Fruit fly (Drosophila melanogaster) whole organism, embryonic: ENCODE results near the gene CG14085.
A peak's percentile ranks its signal among the peaks of the same experiment; 100 is the strongest.

Source experiments
- Abd-B ChIP-seq: fragments of 200-800 bp; sonication (Bioruptor generic); optimal IDR thresholded peaks from 2 replicates; lab custom pipeline; 2018; ENCODE audit warnings: missing biosample characterization, mild to moderate bottlenecking, missing genetic modification characterization, moderate library complexity
- CG11398 ChIP-seq: fragments of 200-800 bp; sonication (Bioruptor generic); optimal IDR thresholded peaks from 2 replicates; lab custom pipeline; 2016; ENCODE audit warnings: missing biosample characterization, missing genetic modification characterization
- CG11696 ChIP-seq: fragments of 200-800 bp; sonication (Bioruptor generic); IDR thresholded peaks from 2 replicates; pipeline ENCODE4 v1.3.6; 2022; ENCODE audit warnings: missing biosample characterization, missing genetic modification characterization
- CG12744 ChIP-seq: fragments of 200-800 bp; sonication (Bioruptor generic); optimal IDR thresholded peaks from 2 replicates; lab custom pipeline; 2016; ENCODE audit warnings: missing biosample characterization, missing genetic modification characterization
- CG12942 ChIP-seq: fragments of 200-800 bp; sonication (Bioruptor generic); optimal IDR thresholded peaks from 3 replicates; lab custom pipeline; 2016; ENCODE audit warnings: missing biosample characterization, missing genetic modification characterization
- CG13775 ChIP-seq: fragments of 200-800 bp; sonication (Bioruptor generic); optimal IDR thresholded peaks from 3 replicates; lab custom pipeline; 2017; ENCODE audit warnings: missing biosample characterization, mild to moderate bottlenecking, missing genetic modification characterization
- CG14441 ChIP-seq: fragments of 200-800 bp; sonication (Bioruptor generic); IDR thresholded peaks from 2 replicates; pipeline ENCODE4 v1.3.6; 2022; ENCODE audit warnings: missing biosample characterization, missing genetic modification characterization
- CG14667 ChIP-seq: fragments of 200-800 bp; sonication (Bioruptor generic); IDR thresholded peaks from 2 replicates; pipeline ENCODE4 v1.3.6; 2022; ENCODE audit warnings: missing biosample characterization, missing genetic modification characterization
- CG1603 ChIP-seq: fragments of 200-800 bp; sonication (Bioruptor generic); optimal IDR thresholded peaks from 2 replicates; lab custom pipeline; 2019; ENCODE audit warnings: missing biosample characterization, mild to moderate bottlenecking, missing genetic modification characterization, moderate library complexity
- CG1647 ChIP-seq: fragments of 200-800 bp; sonication (Bioruptor generic); optimal IDR thresholded peaks from 3 replicates; lab custom pipeline; 2016; ENCODE audit warnings: missing biosample characterization, missing genetic modification characterization
- CG16815 ChIP-seq: fragments of 200-800 bp; sonication (Bioruptor generic); optimal IDR thresholded peaks from 3 replicates; lab custom pipeline; 2017; ENCODE audit warnings: missing biosample characterization, mild to moderate bottlenecking, missing genetic modification characterization
- CG32767 ChIP-seq: fragments of 200-800 bp; sonication (Bioruptor generic); IDR thresholded peaks from 2 replicates; pipeline ENCODE4 v1.3.6; 2022; ENCODE audit warnings: missing biosample characterization, missing genetic modification characterization
- CG4707 ChIP-seq: fragments of 200-800 bp; sonication (Bioruptor generic); optimal IDR thresholded peaks from 2 replicates; lab custom pipeline; 2018; ENCODE audit warnings: missing biosample characterization, mild to moderate bottlenecking, missing genetic modification characterization, moderate library complexity
- CG6254 ChIP-seq: fragments of 200-800 bp; sonication (Bioruptor generic); optimal IDR thresholded peaks from 3 replicates; lab custom pipeline; 2017; ENCODE audit warnings: mild to moderate bottlenecking, missing biosample characterization, missing genetic modification reagents, missing genetic modification characterization
- CG6654 ChIP-seq: fragments of 200-800 bp; sonication (Bioruptor generic); optimal IDR thresholded peaks from 2 replicates; lab custom pipeline; 2017; ENCODE audit warnings: missing biosample characterization, mild to moderate bottlenecking, missing genetic modification characterization
- CG6813 ChIP-seq: fragments of 200-800 bp; sonication (Bioruptor generic); optimal IDR thresholded peaks from 2 replicates; lab custom pipeline; 2017; ENCODE audit warnings: missing biosample characterization, missing genetic modification characterization, mild to moderate bottlenecking, moderate library complexity, missing genetic modification reagents
- CG6854 ChIP-seq: fragments of 200-800 bp; sonication (Bioruptor generic); optimal IDR thresholded peaks from 3 replicates; lab custom pipeline; 2017; ENCODE audit warnings: missing biosample characterization, mild to moderate bottlenecking, missing genetic modification characterization
- CG7786 ChIP-seq: fragments of 200-800 bp; sonication (Bioruptor generic); optimal IDR thresholded peaks from 2 replicates; lab custom pipeline; 2016; ENCODE audit warnings: missing biosample characterization, missing genetic modification characterization
- CG8281 ChIP-seq: fragments of 200-800 bp; sonication (Bioruptor generic); optimal IDR thresholded peaks from 2 replicates; lab custom pipeline; 2018; ENCODE audit warnings: missing biosample characterization, mild to moderate bottlenecking, missing genetic modification characterization, moderate library complexity
- CG8388 ChIP-seq: fragments of 200-800 bp; sonication (Bioruptor generic); optimal IDR thresholded peaks from 2 replicates; lab custom pipeline; 2019; ENCODE audit warnings: missing biosample characterization, mild to moderate bottlenecking, missing genetic modification characterization, moderate library complexity
- Dek ChIP-seq: fragments of 200-800 bp; sonication (Bioruptor generic); optimal IDR thresholded peaks from 3 replicates; lab custom pipeline; 2019; ENCODE audit warnings: missing biosample characterization, mild to moderate bottlenecking, missing genetic modification characterization, moderate library complexity
- ERR ChIP-seq: fragments of 200-800 bp; sonication (Bioruptor generic); optimal IDR thresholded peaks from 2 replicates; lab custom pipeline; 2016; ENCODE audit warnings: missing biosample characterization, missing genetic modification characterization
- Ets65A ChIP-seq: fragments of 200-800 bp; sonication (Bioruptor generic); peaks from one replicate; lab custom pipeline; 2016; ENCODE audit warnings: missing biosample characterization, missing genetic modification characterization
- HmgD ChIP-seq: fragments of 200-800 bp; sonication (Bioruptor generic); optimal IDR thresholded peaks from 3 replicates; lab custom pipeline; 2016; ENCODE audit warnings: missing biosample characterization, missing genetic modification characterization
- MESR4 ChIP-seq: fragments of 200-800 bp; sonication (Bioruptor generic); optimal IDR thresholded peaks from 2 replicates; lab custom pipeline; 2018; ENCODE audit warnings: missing biosample characterization, mild to moderate bottlenecking, missing genetic modification characterization, moderate library complexity
- Max ChIP-seq: fragments of 200-800 bp; sonication (Bioruptor generic); optimal IDR thresholded peaks from 2 replicates; lab custom pipeline; 2016; ENCODE audit warnings: missing biosample characterization, mild to moderate bottlenecking, missing genetic modification characterization
- NFAT ChIP-seq: fragments of 200-800 bp; sonication (Bioruptor generic); IDR thresholded peaks from 2 replicates; pipeline ENCODE4 v1.3.6; 2022; ENCODE audit warnings: missing biosample characterization, missing genetic modification characterization
- Oaz ChIP-seq: fragments of 200-800 bp; sonication (Bioruptor generic); IDR thresholded peaks from 2 replicates; pipeline ENCODE4 v1.3.6; 2022; ENCODE audit warnings: missing biosample characterization, missing genetic modification characterization
- Scr ChIP-seq: fragments of 200-800 bp; sonication (Bioruptor generic); IDR thresholded peaks from 2 replicates; pipeline ENCODE4 v1.3.6; 2022; ENCODE audit warnings: missing biosample characterization, missing genetic modification characterization; ENCODE audit not compliant: partially characterized antibody
- Spps ChIP-seq: fragments of 200-800 bp; sonication (Bioruptor generic); optimal IDR thresholded peaks from 2 replicates; lab custom pipeline; 2018; ENCODE audit warnings: missing biosample characterization, mild to moderate bottlenecking, missing genetic modification characterization
- Ssrp ChIP-seq: fragments of 200-800 bp; sonication (Bioruptor generic); optimal IDR thresholded peaks from 2 replicates; lab custom pipeline; 2018; ENCODE audit warnings: missing biosample characterization, mild to moderate bottlenecking, missing genetic modification characterization, moderate library complexity
- Trl ChIP-seq, 3 experiments: fragments of >200 bp in 2 of 3; fragments of 200-800 bp in 1 of 3; sonication (Bioruptor generic) in 1 of 3; optimal IDR thresholded peaks; 2 replicates in 1 of 3; 3 replicates in 2 of 3; lab custom pipeline; 2016 to 2017; ENCODE audit warnings: missing biosample characterization in 1 of 3, missing genetic modification characterization in 1 of 3
- Vsx1 ChIP-seq: fragments of 200-800 bp; sonication (Bioruptor generic); optimal IDR thresholded peaks from 2 replicates; lab custom pipeline; 2017; ENCODE audit warnings: missing biosample characterization, mild to moderate bottlenecking, missing genetic modification characterization, missing genetic modification reagents
- YL-1 ChIP-seq: fragments of 200-800 bp; sonication (Bioruptor generic); optimal IDR thresholded peaks from 3 replicates; lab custom pipeline; 2017; ENCODE audit warnings: missing biosample characterization, mild to moderate bottlenecking, missing genetic modification characterization
- amos ChIP-seq: fragments of 200-800 bp; sonication (Bioruptor generic); IDR thresholded peaks from 2 replicates; pipeline ENCODE4 v1.3.6; 2022; ENCODE audit warnings: missing biosample characterization, missing genetic modification characterization; ENCODE audit not compliant: partially characterized antibody
- bcd ChIP-seq: fragments of 200-800 bp; sonication (Bioruptor generic); optimal IDR thresholded peaks from 2 replicates; lab custom pipeline; 2017; ENCODE audit warnings: missing biosample characterization, mild to moderate bottlenecking, missing genetic modification characterization
- crp ChIP-seq, 2 experiments: fragments of 200-800 bp; sonication (Bioruptor generic); optimal IDR thresholded peaks; 2 replicates in 1 of 2; 3 replicates in 1 of 2; lab custom pipeline; 2017; ENCODE audit warnings: missing biosample characterization in 2 of 2, missing genetic modification characterization in 2 of 2, mild to moderate bottlenecking in 1 of 2, moderate library complexity in 1 of 2
- esg ChIP-seq: fragments of 200-800 bp; sonication (Bioruptor generic); conservative IDR thresholded peaks from 2 replicates; pipeline ENCODE4 v1.3.6; 2022; ENCODE audit warnings: missing biosample characterization, missing genetic modification characterization
- gcm2 ChIP-seq: fragments of 200-800 bp; sonication (Bioruptor generic); optimal IDR thresholded peaks from 2 replicates; lab custom pipeline; 2016; ENCODE audit warnings: missing biosample characterization, missing genetic modification characterization
- ind ChIP-seq: fragments of 200-800 bp; sonication (Bioruptor generic); optimal IDR thresholded peaks from 3 replicates; lab custom pipeline; 2016; ENCODE audit warnings: missing biosample characterization, missing genetic modification characterization
- insv ChIP-seq, 2 experiments: fragments of 200-800 bp; sonication (Bioruptor generic); optimal IDR thresholded peaks; 3 replicates each; lab custom pipeline; 2016 to 2018; ENCODE audit warnings: missing biosample characterization in 2 of 2, missing genetic modification characterization in 2 of 2
- ken ChIP-seq: fragments of 200-800 bp; sonication (Bioruptor generic); IDR thresholded peaks from 3 replicates; pipeline ENCODE4 v1.3.6; 2022; ENCODE audit warnings: missing biosample characterization, missing genetic modification characterization
- lilli ChIP-seq: fragments of 200-800 bp; sonication (Bioruptor generic); optimal IDR thresholded peaks from 3 replicates; lab custom pipeline; 2016; ENCODE audit warnings: missing biosample characterization, missing genetic modification characterization
- mld ChIP-seq: fragments of 200-800 bp; sonication (Bioruptor generic); IDR thresholded peaks from 3 replicates; pipeline ENCODE4 v1.3.6; 2022; ENCODE audit warnings: missing biosample characterization, missing genetic modification characterization; ENCODE audit not compliant: partially characterized antibody
- peb ChIP-seq: fragments of 200-800 bp; sonication (Bioruptor generic); IDR thresholded peaks from 2 replicates; pipeline ENCODE4 v1.3.6; 2022; ENCODE audit warnings: missing biosample characterization, missing genetic modification characterization
- pnt ChIP-seq: fragments of 200-800 bp; sonication (Bioruptor generic); optimal IDR thresholded peaks from 3 replicates; lab custom pipeline; 2016; ENCODE audit warnings: missing biosample characterization, missing genetic modification characterization
- pum ChIP-seq: fragments of 200-800 bp; sonication (Bioruptor generic); optimal IDR thresholded peaks from 2 replicates; lab custom pipeline; 2016; ENCODE audit warnings: missing biosample characterization, missing genetic modification characterization
- schlank ChIP-seq: fragments of 200-800 bp; sonication (Bioruptor generic); optimal IDR thresholded peaks from 2 replicates; lab custom pipeline; 2018; ENCODE audit warnings: missing biosample characterization, mild to moderate bottlenecking, missing genetic modification characterization
- scrt ChIP-seq: fragments of 200-800 bp; sonication (Bioruptor generic); optimal IDR thresholded peaks from 2 replicates; lab custom pipeline; 2018; ENCODE audit warnings: missing biosample characterization, mild to moderate bottlenecking, missing genetic modification characterization, moderate library complexity
- sens ChIP-seq: fragments of 200-800 bp; sonication (Bioruptor generic); peaks from one replicate; lab custom pipeline; 2016; ENCODE audit warnings: missing biosample characterization, missing genetic modification characterization

CG14085 gene

DNA sequence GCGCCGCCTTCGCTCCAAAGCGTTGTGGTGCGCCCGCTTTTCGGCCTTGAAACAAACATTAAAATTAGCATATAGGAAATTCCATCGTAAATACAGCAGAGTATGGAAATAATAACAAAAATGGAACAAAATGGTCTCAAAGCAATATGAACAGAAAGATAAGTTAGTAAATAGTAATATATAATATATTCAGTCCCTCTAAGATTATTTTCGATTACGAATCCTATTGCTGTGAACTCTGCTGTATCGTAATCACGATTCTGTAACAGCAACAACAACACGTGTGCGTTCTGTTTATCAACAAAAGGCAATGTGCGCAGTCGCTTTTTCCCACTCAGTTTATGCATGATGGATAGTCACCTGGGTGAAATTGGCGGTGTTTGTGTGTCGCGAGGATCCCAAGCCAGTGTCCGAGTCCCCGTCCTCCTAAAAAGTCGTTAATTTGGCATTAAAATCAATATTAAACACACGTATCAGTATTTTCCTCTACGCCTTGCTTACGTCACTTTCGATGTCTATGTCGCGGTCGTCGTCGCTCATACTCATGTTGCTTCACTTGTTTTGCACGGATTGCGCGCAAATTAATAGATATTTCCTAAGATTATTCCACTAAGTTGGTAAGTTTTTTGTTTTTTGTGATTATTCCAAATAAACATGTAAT lies 5.5 kb upstream of the CG14085 start, which contains the start of the genes CG42374 and Mettl5 (continued):
- no peak for TF ChIP-seq Oaz (GFP tag; lab: Robert Waterston, UW)
- peak; percentile 38 for TF ChIP-seq CG8388 (GFP tag; lab: Kevin White, UChicago)
- TF ChIP-seq CG1647 (GFP tag; lab: Kevin White, UChicago): no peak
- TF ChIP-seq esg (GFP tag; lab: Robert Waterston, UW): peak; percentile 37
- TF ChIP-seq ken (GFP tag; lab: Robert Waterston, UW): no peak
- no peak for TF ChIP-seq mld (GFP tag; lab: Robert Waterston, UW)
- TF ChIP-seq amos (GFP tag; lab: Robert Waterston, UW): no peak
- peak; percentile 38 for TF ChIP-seq scrt
- TF ChIP-seq CG32767 (GFP tag; lab: Robert Waterston, UW): no peak
- peak; percentile 42 for TF ChIP-seq ind
- TF ChIP-seq CG8281 (tag; lab: Kevin White, UChicago): no peak
- no peak for TF ChIP-seq Trl (optimal IDR thresholded peaks at IDR 0.05; lab: Kevin White, UChicago)
- no peak for TF ChIP-seq Trl (GFP tag; optimal IDR thresholded peaks at IDR 0.05; lab: Kevin White, UChicago)
- peak; percentile 31 for TF ChIP-seq Ssrp (tag; lab: Kevin White, UChicago)
- no peak for TF ChIP-seq CG16815 (GFP tag; lab: Kevin White, UChicago)
- no peak for TF ChIP-seq CG12942 (GFP tag; lab: Kevin White, UChicago)
- TF ChIP-seq Ets65A (GFP tag; lab: Kevin White, UChicago): no peak
- peak; percentile 46 for TF ChIP-seq CG1603 (tag; lab: Kevin White, UChicago)
- TF ChIP-seq CG4707 (GFP tag; lab: Kevin White, UChicago): no peak
- TF ChIP-seq Abd-B: no peak
- peak; percentile 84 for TF ChIP-seq Max (GFP tag; lab: Kevin White, UChicago)
- TF ChIP-seq MESR4: peak; percentile 25
- peak; percentile 13 for TF ChIP-seq lilli (GFP tag; lab: Kevin White, UChicago)
- TF ChIP-seq CG11398: no peak
- no peak for TF ChIP-seq Vsx1 (GFP tag; lab: Kevin White, UChicago)
- TF ChIP-seq pnt: no peak
- no peak for TF ChIP-seq CG6654 (GFP tag; lab: Kevin White, UChicago)
- no peak for TF ChIP-seq schlank (tag; lab: Kevin White, UChicago)
- TF ChIP-seq CG14441 (GFP tag; lab: Robert Waterston, UW): peak; percentile 47; the same call in 1 of the 2 replicates
- TF ChIP-seq ERR (GFP tag; lab: Kevin White, UChicago): no peak
- TF ChIP-seq insv (GFP tag; optimal IDR thresholded peaks at IDR 0.05; lab: Kevin White, UChicago): no peak
- no peak for TF ChIP-seq CG12744
- peak; percentile 61 for TF ChIP-seq sens (GFP tag; lab: Kevin White, UChicago)
- no peak for TF ChIP-seq Spps (tag; lab: Kevin White, UChicago)
- TF ChIP-seq YL-1 (GFP tag; lab: Kevin White, UChicago): no peak
- no peak for TF ChIP-seq HmgD (GFP tag; lab: Kevin White, UChicago)
- TF ChIP-seq gcm2 (GFP tag; lab: Kevin White, UChicago): no peak
- no peak for TF ChIP-seq CG14667 (GFP tag; lab: Robert Waterston, UW)
- no peak for TF ChIP-seq NFAT (GFP tag; lab: Robert Waterston, UW)
- no peak for TF ChIP-seq CG6854
- peak; percentile 98 for TF ChIP-seq CG11696 (GFP tag; lab: Robert Waterston, UW)
- no peak for TF ChIP-seq CG7786
- TF ChIP-seq bcd (GFP tag; lab: Kevin White, UChicago): peak; percentile 21
- no peak for TF ChIP-seq CG13775
- no peak for TF ChIP-seq Scr (GFP tag; lab: Robert Waterston, UW)
- no peak for TF ChIP-seq crp (GFP tag; optimal IDR thresholded peaks at IDR 0.05; lab: Kevin White, UChicago)
- peak; percentile 31 for TF ChIP-seq CG6254 (GFP tag; lab: Kevin White, UChicago)
- no peak for TF ChIP-seq peb (GFP tag; lab: Robert Waterston, UW)
- peak; percentile 35 for TF ChIP-seq CG6813 (GFP tag; lab: Kevin White, UChicago)
- no peak for TF ChIP-seq pum (GFP tag; lab: Kevin White, UChicago)
- TF ChIP-seq Dek (tag; lab: Kevin White, UChicago): peak; percentile 25
